Worm (Caenorhabditis elegans) whole organism, L4 larva: ENCODE results near the gene cutl-12.
A peak's percentile ranks its signal among the peaks of the same experiment; 100 is the strongest.

Experiments used
- D1046.2 ChIP-seq: fragments of 200-800 bp; sonication (Bioruptor generic); IDR thresholded peaks from 2 replicates; pipeline ENCODE4 v1.3.6; 2022; ENCODE audit warnings: missing genetic modification characterization, missing compliant biosample characterization
- F10B5.3 ChIP-seq: sonication (generic microtip); optimal IDR thresholded peaks from 2 replicates; lab custom pipeline; 2016; ENCODE audit warnings: mild to moderate bottlenecking, missing genetic modification characterization, missing compliant biosample characterization
- F49E8.2 ChIP-seq: sonication (generic microtip); optimal IDR thresholded peaks from 2 replicates; lab custom pipeline; 2016; ENCODE audit warnings: missing compliant biosample characterization, mild to moderate bottlenecking, missing genetic modification characterization, borderline replicate concordance
- aha-1 ChIP-seq: fragments of 150-350 bp; peaks from one replicate; lab custom pipeline; 2014; ENCODE audit warnings: missing biosample characterization, missing genetic modification characterization
- ceh-20 ChIP-seq: fragments of 200-800 bp; sonication (Bioruptor generic); IDR thresholded peaks from 2 replicates; pipeline ENCODE4 v1.3.6; 2022; ENCODE audit warnings: missing genetic modification reagents, missing genetic modification characterization, missing compliant biosample characterization
- ceh-62 ChIP-seq: sonication (generic microtip); optimal IDR thresholded peaks from 2 replicates; lab custom pipeline; 2017; ENCODE audit warnings: missing biosample characterization, missing genetic modification characterization
- cey-2 ChIP-seq: sonication (generic microtip); optimal IDR thresholded peaks from 3 replicates; lab custom pipeline; 2017; ENCODE audit warnings: missing genetic modification characterization, mild to moderate bottlenecking, missing compliant biosample characterization, antibody characterized with exemption, borderline replicate concordance; ENCODE audit not compliant: insufficient read depth
- ctbp-1 ChIP-seq: fragments of 200-800 bp; sonication (Bioruptor generic); IDR thresholded peaks from 2 replicates; pipeline ENCODE4 v1.3.6; 2022; ENCODE audit warnings: missing genetic modification reagents, missing genetic modification characterization, missing compliant biosample characterization
- daf-12 ChIP-seq: fragments of 150-350 bp; optimal IDR thresholded peaks from 2 replicates; lab custom pipeline; 2014; ENCODE audit warnings: missing biosample characterization, missing genetic modification reagents, missing genetic modification characterization
- daf-16 ChIP-seq, 3 experiments: sonication (generic microtip); optimal IDR thresholded peaks; 2 replicates each; lab custom pipeline; 2016 to 2017; ENCODE audit warnings: missing genetic modification characterization in 3 of 3, missing genetic modification reagents in 3 of 3, mild to moderate bottlenecking in 2 of 3, missing compliant biosample characterization in 2 of 3, missing biosample characterization in 1 of 3, moderate library complexity in 1 of 3
- daf-19 ChIP-seq: fragments of 200-800 bp; sonication (Bioruptor generic); conservative IDR thresholded peaks from 2 replicates; pipeline ENCODE4 v1.3.6; 2022; ENCODE audit warnings: missing genetic modification characterization, missing compliant biosample characterization
- dmd-8 ChIP-seq: fragments of 200-800 bp; sonication (Bioruptor generic); IDR thresholded peaks from 2 replicates; pipeline ENCODE4 v1.3.6; 2022; ENCODE audit warnings: missing genetic modification characterization, missing compliant biosample characterization
- duxl-1 ChIP-seq: sonication (generic microtip); optimal IDR thresholded peaks from 2 replicates; lab custom pipeline; 2016; ENCODE audit warnings: mild to moderate bottlenecking, missing genetic modification characterization, moderate library complexity, missing compliant biosample characterization; ENCODE audit not compliant: poor library complexity
- dve-1 ChIP-seq: sonication (generic microtip); optimal IDR thresholded peaks from 2 replicates; lab custom pipeline; 2017; ENCODE audit warnings: antibody characterized with exemption, mild to moderate bottlenecking, missing genetic modification characterization, missing compliant biosample characterization; ENCODE audit not compliant: insufficient read depth
- fkh-10 ChIP-seq: fragments of 150-350 bp; optimal IDR thresholded peaks from 2 replicates; lab custom pipeline; 2014; ENCODE audit warnings: missing biosample characterization, missing genetic modification reagents, missing genetic modification characterization
- hif-1 ChIP-seq, 2 experiments: sonication (generic microtip); optimal IDR thresholded peaks; 2 replicates each; lab custom pipeline; 2016 to 2017; ENCODE audit warnings: missing compliant biosample characterization in 2 of 2, missing genetic modification characterization in 2 of 2, missing genetic modification reagents in 2 of 2, missing genotype in 2 of 2, mild to moderate bottlenecking in 1 of 2
- hlh-11 ChIP-seq: fragments of 200-800 bp; sonication (Bioruptor generic); optimal IDR thresholded peaks from 2 replicates; lab custom pipeline; 2018; ENCODE audit warnings: mild to moderate bottlenecking, missing genetic modification characterization, missing compliant biosample characterization
- hlh-30 ChIP-seq: sonication (generic microtip); optimal IDR thresholded peaks from 2 replicates; lab custom pipeline; 2017; ENCODE audit warnings: antibody characterized with exemption, mild to moderate bottlenecking, missing genetic modification characterization, missing compliant biosample characterization; ENCODE audit not compliant: insufficient read depth
- lin-13 ChIP-seq: fragments of 150-350 bp; optimal IDR thresholded peaks from 2 replicates; lab custom pipeline; 2014; ENCODE audit warnings: missing biosample characterization, missing genetic modification reagents, missing genetic modification characterization
- mdl-1 ChIP-seq, 2 experiments: fragments of 150-350 bp in 1 of 2; sonication (generic microtip) in 1 of 2; optimal IDR thresholded peaks; 2 replicates each; lab custom pipeline; 2014 to 2017; ENCODE audit warnings: missing biosample characterization in 2 of 2, missing genetic modification characterization in 2 of 2
- mes-2 ChIP-seq: sonication (generic microtip); optimal IDR thresholded peaks from 2 replicates; lab custom pipeline; 2016; ENCODE audit warnings: missing genotype, mild to moderate bottlenecking, missing genetic modification characterization, missing compliant biosample characterization; ENCODE audit not compliant: poor library complexity, severe bottlenecking
- nhr-28 ChIP-seq: fragments of 150-350 bp; optimal IDR thresholded peaks from 2 replicates; lab custom pipeline; 2014; ENCODE audit warnings: missing biosample characterization, missing genetic modification characterization
- nhr-48 ChIP-seq: sonication (generic microtip); optimal IDR thresholded peaks from 2 replicates; lab custom pipeline; 2016; ENCODE audit warnings: mild to moderate bottlenecking, missing genetic modification characterization, missing compliant biosample characterization
- nhr-6 ChIP-seq: fragments of 150-350 bp; optimal IDR thresholded peaks from 2 replicates; lab custom pipeline; 2014; ENCODE audit warnings: missing biosample characterization, missing genetic modification characterization
- nhr-77 ChIP-seq: fragments of 150-350 bp; optimal IDR thresholded peaks from 2 replicates; lab custom pipeline; 2014; ENCODE audit warnings: missing biosample characterization, missing genetic modification characterization
- sdz-12 ChIP-seq: fragments of 200-800 bp; sonication (Bioruptor generic); optimal IDR thresholded peaks from 2 replicates; lab custom pipeline; 2018; ENCODE audit warnings: mild to moderate bottlenecking, missing genetic modification characterization, missing compliant biosample characterization
- set-16 ChIP-seq: fragments of 200-800 bp; sonication (Bioruptor generic); IDR thresholded peaks from 2 replicates; pipeline ENCODE4 v1.3.6; 2022; ENCODE audit warnings: missing genetic modification reagents, missing genetic modification characterization, missing compliant biosample characterization
- snpc-1.2 ChIP-seq: fragments of 200-800 bp; sonication (Bioruptor generic); IDR thresholded peaks from 2 replicates; pipeline ENCODE4 v1.3.6; 2022; ENCODE audit warnings: missing genetic modification reagents, missing genetic modification characterization, missing compliant biosample characterization
- spr-3 ChIP-seq: fragments of 200-800 bp; sonication (Bioruptor generic); optimal IDR thresholded peaks from 2 replicates; lab custom pipeline; 2018; ENCODE audit warnings: mild to moderate bottlenecking, missing genetic modification characterization, missing compliant biosample characterization
- unc-130 ChIP-seq: sonication (generic microtip); optimal IDR thresholded peaks from 2 replicates; lab custom pipeline; 2016; ENCODE audit warnings: missing genetic modification reagents, missing genetic modification characterization, missing compliant biosample characterization
- unc-62 ChIP-seq, 3 experiments: fragments of 150-350 bp in 1 of 3; sonication (generic microtip); optimal IDR thresholded peaks in 2 of 3; peaks in 1 of 3; 1 replicate in 1 of 3; 2 replicates in 2 of 3; lab custom pipeline; 2014 to 2017; ENCODE audit warnings: missing biosample characterization in 3 of 3, missing genetic modification characterization in 3 of 3, missing genetic modification reagents in 3 of 3, missing genotype in 1 of 3
- zfp-3 ChIP-seq: fragments of 200-800 bp; sonication (Bioruptor generic); conservative IDR thresholded peaks from 2 replicates; pipeline ENCODE4 v1.3.6; 2022; ENCODE audit warnings: missing genetic modification reagents, missing genetic modification characterization, missing compliant biosample characterization
- zip-2 ChIP-seq: fragments of 150-350 bp; optimal IDR thresholded peaks from 2 replicates; lab custom pipeline; 2014; ENCODE audit warnings: missing biosample characterization, missing genetic modification characterization

cutl-12 gene

DNA sequence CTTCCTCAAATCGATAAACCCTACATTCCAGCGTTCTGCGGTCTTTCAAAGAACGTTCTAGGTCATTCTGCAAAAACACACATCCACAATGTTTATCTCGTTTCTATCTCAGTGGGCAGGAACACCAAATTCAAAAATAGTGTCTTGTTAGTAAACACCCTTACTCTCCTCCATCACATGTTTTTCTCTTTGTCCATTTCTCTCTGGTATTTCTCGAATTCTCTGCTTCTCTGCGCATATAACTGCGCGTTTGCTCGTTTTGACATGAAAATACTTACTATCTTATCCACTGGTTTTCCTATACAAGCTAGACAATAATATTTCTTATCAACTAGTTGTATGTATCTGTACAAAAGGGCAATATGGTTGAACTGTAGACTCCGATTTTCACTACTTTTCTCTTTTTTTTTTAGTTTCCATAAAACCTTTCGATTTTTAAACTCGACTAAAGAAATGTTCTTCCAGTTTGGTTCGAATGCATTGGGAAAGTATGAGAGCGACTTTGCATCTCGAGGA lies 16.4 kb upstream of the cutl-12 start, which contains the start of gene pyr-1:
Gene pyr-1, plus strand, starts transcription at position 466 of the 516 bp plus-strand sequence.
- peak; percentile 18 for TF ChIP-seq dve-1 (tag; lab: Kevin White, UChicago)
- TF ChIP-seq aha-1 (tag; lab: Kevin White, UChicago) = peak; percentile 4
- no peak for TF ChIP-seq spr-3 (GFP tag; lab: Kevin White, UChicago)
- TF ChIP-seq nhr-28 (tag; lab: Kevin White, UChicago) = peak; percentile 81
- peak in 1 of 2 experiments; percentile 64 for TF ChIP-seq mdl-1 (tag; optimal IDR thresholded peaks at IDR 0.05; lab: Kevin White, UChicago)
- peak in 1 of 2 experiments; percentile 55 for TF ChIP-seq unc-62 (GFP tag; optimal IDR thresholded peaks at IDR 0.05 in 1 of 2; lab: Kevin White, UChicago)
- TF ChIP-seq unc-62 (tag; optimal IDR thresholded peaks at IDR 0.05; lab: Kevin White, UChicago) = no peak
- peak in 1 of 2 experiments; percentile 90 for TF ChIP-seq daf-16 (GFP tag; optimal IDR thresholded peaks at IDR 0.05; lab: Kevin White, UChicago)
- TF ChIP-seq daf-16 (tag; optimal IDR thresholded peaks at IDR 0.05; lab: Kevin White, UChicago) = peak; percentile 93
- no peak for TF ChIP-seq F10B5.3 (tag; lab: Kevin White, UChicago)
- no peak for TF ChIP-seq nhr-77 (tag; lab: Kevin White, UChicago)
- TF ChIP-seq cey-2 (tag; lab: Kevin White, UChicago) = no peak
- peak; percentile 72 for TF ChIP-seq hlh-30 (tag; lab: Kevin White, UChicago)
- peak; percentile 23 for TF ChIP-seq mes-2 (tag; lab: Kevin White, UChicago)
- no peak for TF ChIP-seq sdz-12 (GFP tag; lab: Kevin White, UChicago)

DNA sequence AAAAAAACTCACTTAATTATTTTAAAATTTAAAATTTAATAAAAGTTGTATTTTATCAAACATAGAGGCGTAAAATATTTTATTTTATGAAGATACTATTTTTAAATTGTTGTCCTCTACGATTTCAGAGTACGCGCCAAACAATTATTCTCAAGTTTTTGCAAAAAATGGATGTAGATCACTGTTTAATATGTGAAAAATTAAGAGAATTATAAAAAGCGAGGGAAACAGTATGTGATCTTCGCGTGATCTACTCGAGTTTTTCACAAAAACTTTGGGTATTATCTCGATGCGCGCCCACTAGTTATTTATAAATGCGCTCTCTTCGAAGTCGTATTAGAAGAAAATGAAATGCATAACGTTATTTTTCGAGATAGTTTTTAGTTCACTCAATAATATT lies 14.6 kb upstream of the cutl-12 start:
- TF ChIP-seq ceh-62 (tag; lab: Kevin White, UChicago) (no peak), dmd-8 (GFP tag; lab: Robert Waterston, UW) (no peak)
- TF ChIP-seq, all 104 proteins: peak for 0

ce11 chrII:8646437-8646836 lies 12.2 kb upstream of the cutl-12 start:
- peak; percentile 94 for TF ChIP-seq aha-1 (tag; lab: Kevin White, UChicago)
- TF ChIP-seq snpc-1.2 (GFP tag; lab: Robert Waterston, UW) = no peak
- TF ChIP-seq, all 104 proteins: peak for 1

DNA sequence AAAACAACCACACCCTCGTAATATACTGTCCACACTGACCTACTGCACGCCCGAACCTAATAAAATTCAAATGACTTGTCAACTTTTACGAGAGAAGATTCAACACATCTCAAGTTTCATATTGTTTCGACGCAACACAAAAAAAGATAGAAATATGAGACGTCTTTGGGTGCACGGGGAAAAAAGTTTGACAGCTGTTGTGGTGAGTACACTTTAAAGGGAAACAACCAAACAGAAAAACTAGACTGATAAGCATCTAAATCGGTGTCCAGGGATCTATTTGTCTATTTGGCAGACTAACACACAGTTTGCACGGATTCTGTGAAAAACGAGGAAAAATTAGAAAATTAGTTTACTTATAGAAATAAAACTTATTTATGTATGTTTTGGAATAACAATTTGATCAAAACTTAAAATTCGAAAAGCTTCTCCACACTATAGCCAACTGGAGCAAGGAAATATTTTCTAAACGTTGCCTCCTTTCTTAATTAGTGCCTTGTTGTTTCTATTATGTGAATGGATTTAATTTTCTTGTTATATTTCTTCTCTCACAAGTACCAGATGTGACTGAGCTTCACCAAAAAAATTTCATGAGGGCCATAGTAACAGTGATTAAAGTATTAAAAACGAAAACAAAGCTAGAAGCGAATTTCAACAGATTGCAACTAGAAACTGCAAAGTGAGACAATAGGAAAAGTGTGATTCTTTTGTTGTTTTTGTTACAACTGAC lies 9.5 kb upstream of the cutl-12 start:
- TF ChIP-seq D1046.2 (GFP tag; lab: Robert Waterston, UW) (no peak), daf-12 (tag; lab: Kevin White, UChicago) (no peak), aha-1 (tag; lab: Kevin White, UChicago) (peak; percentile 50), ceh-20 (GFP tag; lab: Robert Waterston, UW) (no peak)

DNA sequence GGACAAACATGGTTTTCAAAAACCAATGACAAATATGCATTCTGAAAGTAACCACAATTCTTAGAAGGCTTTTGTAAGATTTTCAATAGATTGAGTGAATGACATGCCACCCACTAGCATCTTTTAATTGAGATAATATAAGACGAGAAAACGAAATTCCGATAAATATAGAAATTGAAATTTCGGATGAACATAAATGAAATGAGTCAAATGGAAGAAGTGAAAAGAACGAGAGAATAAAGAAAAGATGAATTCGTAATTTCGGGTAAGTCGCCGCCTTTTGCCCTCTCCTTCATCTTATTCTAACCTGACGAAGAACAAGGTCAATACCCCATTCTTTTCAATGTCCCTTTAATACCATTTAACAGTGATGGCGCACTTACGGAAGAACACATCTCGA lies 8.1 kb upstream of the cutl-12 start:
- TF ChIP-seq lin-13 (GFP tag; lab: Kevin White, UChicago) (no peak), daf-19 (GFP tag; lab: Robert Waterston, UW) (no peak), ctbp-1 (GFP tag; lab: Robert Waterston, UW) (no peak), hif-1 (tag; optimal IDR thresholded peaks at IDR 0.05; lab: Kevin White, UChicago) (no peak), nhr-6 (no peak), duxl-1 (tag; lab: Kevin White, UChicago) (no peak), set-16 (GFP tag; lab: Robert Waterston, UW) (no peak)

- TF ChIP-seq zfp-3 (no peak), fkh-10 (no peak), daf-16 (GFP tag; optimal IDR thresholded peaks at IDR 0.05; lab: Kevin White, UChicago) (no peak), daf-16 (tag; optimal IDR thresholded peaks at IDR 0.05; lab: Kevin White, UChicago) (peak; percentile 19), zip-2 (tag; lab: Kevin White, UChicago) (no peak), ceh-20 (GFP tag; lab: Robert Waterston, UW) (no peak), dve-1 (tag; lab: Kevin White, UChicago) (peak; percentile 9), unc-130 (GFP tag; lab: Kevin White, UChicago) (no peak), mes-2 (tag; lab: Kevin White, UChicago) (peak; percentile 10), hlh-11 (peak; percentile 14), nhr-48 (tag; lab: Kevin White, UChicago) (no peak), ceh-62 (tag; lab: Kevin White, UChicago) (no peak), F49E8.2 (tag; lab: Kevin White, UChicago) (no peak), nhr-28 (tag; lab: Kevin White, UChicago) (peak; percentile 3)
Measured at ce11 chrII:8641131-8641530, 6.8 kb upstream of the cutl-12 start, which contains the start of gene D2085.7. Gene D2085.7, plus strand, starts transcription at chrII:8641381.
